Fruit fly (Drosophila melanogaster): Measurements from ENCODE around the gene Ada1-1.

Ada1-1 gene

DNA sequence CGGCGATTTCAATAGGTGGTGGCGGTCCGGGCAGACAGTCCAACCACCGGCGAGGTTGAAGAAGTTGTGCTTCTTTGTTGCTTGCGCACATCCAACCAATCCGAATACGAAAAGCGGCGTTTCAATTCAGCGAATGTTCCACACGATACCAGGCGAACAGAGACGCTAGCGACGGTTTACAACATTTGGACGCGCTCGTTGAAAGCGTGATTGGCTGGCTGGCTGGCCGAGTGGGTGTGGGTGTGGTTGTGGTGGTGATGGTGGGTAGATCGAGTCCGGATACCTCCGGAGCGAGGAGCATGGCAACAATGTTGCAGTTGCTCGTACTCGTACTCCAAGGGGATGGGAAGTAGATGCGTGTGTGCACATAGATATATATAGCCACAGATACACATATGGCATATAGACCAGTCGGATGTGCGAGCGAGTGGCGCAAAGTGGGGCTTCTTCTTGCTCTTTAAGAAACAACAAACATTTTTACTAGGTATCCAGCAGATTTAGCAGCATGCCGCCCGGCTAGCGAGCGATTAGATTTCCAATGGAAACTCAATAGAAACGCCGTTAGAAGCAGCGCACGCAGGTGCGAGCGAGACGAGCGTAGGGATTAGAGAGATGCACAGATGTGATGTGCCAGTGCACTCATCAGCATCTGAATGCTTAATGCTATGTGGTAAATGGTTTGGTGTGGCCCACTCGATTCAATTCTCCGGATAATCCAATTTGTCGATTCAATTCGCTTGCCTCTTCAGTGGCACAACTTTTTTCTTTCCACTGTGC lies 13.7 kb downstream of the Ada1-1 start:
- peak in 1 of 2 experiments; percentile 54 for TF ChIP-seq EcR (GFP tag; optimal IDR thresholded peaks at IDR 0.05)
- no peak for TF ChIP-seq Dll (optimal IDR thresholded peaks at IDR 0.05)

DNA sequence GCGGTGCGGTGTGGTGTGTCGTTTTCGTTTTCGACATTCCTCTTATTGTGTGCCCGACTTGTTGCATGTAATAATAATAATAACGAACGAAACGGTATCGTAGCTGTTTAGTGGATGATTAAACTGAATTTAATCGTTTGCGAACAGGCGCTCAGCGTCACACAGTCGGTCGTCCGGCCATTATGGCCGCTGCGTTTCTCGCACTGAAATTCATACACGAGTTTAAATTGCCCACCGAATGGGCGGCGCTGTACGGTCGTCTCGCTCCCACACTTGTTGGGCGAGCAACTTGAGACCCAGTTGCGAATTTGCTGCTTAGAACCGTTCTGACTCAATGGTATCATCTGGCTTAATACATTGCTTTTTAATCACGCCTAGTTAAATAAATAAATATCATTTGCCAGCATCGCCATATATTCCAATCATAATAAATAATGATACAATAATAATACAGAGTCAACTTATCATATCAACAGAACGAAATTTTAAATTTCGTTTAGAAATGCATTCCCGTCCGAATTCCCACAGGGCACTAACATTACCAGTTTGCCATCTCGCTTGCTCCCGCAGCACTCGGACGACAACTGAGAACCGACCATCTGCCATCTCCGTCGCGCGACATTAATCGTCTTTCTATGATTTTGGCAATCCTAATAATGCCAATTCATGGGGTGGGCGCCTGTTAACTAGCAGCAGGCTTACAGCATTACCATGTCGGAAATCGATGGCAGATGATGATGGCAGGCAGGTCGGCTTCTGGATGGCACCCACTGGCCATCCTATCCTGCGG lies 14.5 kb downstream of the Ada1-1 start:
- TF ChIP-seq psq (optimal IDR thresholded peaks at IDR 0.05) (no peak), Dll (optimal IDR thresholded peaks at IDR 0.05) (peak; percentile 65), EcR (GFP tag; optimal IDR thresholded peaks at IDR 0.05) (no peak), usp (GFP tag; optimal IDR thresholded peaks at IDR 0.05) (no peak), CG8478 (optimal IDR thresholded peaks at IDR 0.05) (peak; percentile 79), pan (optimal IDR thresholded peaks at IDR 0.05) (no peak)

DNA sequence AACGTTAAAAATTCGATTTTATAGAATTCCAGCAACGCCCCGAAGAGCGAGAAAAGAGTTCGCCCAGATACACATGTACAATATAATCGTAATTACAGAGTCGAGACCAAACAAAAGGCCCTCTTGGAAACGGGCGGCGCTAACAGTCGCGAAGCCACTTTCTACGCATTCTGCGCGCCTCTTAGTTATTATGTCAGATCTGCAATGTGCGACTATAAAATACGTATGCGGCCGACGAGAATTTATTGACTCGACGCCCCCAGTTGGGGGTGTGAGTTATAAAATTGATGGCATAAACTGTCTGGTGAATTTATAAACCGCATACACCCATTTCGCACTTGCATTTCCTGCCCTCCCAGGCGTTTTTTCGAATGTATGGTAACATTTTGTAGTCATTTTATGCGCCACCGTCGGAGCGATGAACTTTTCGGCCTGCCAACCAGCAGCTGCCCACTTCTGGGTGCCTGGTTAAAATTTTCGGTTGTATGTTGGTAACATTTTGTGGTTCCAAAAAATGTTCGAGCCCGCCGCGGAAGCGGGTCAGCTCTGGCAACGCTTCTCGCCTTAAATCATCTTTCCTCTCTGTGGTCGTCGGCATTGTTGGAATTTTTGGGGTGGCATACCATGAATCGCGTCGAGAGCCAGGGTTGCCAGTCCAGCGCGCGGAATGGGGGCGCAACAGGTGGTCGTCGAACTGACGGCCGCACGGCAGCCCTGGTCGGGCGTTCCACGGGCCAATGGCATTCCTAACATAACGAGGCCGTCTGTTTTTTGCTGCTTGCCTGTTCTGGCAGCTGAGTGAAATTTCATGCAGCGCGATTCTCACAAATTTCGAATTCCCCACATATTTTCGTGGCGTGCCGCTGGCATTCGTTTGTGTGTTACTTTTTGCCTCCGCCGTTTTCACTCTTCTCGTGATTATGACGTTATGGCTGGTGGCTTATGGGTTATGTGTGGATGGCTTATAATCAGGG lies 15.4 kb downstream of the Ada1-1 start:
- TF ChIP-seq pan (optimal IDR thresholded peaks at IDR 0.05) (no peak), EcR (GFP tag; optimal IDR thresholded peaks at IDR 0.05) (peak; percentile 96 to 98), Dll (optimal IDR thresholded peaks at IDR 0.05) (peak; percentile 42)

DNA sequence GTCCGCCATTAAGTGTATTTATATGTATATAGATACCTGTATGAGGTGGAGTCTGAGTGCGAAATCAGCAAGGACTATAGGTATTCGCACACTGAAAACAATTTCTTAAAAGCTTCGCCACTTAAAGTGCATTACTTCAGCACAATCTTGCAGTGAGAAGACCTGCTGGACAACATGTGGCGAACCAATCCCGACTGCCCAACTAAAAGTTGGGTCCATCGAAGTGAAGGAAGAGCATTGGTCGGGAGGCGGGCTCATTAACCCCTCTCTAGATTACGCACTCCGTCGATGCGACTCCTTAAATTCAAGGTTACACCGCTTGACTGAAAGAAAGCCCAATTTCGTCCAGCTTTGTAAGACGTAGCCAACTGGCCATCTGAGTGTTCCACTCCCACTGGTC lies 16.6 kb downstream of the Ada1-1 start:
- TF ChIP-seq CG8478 (optimal IDR thresholded peaks at IDR 0.05): no peak
- TF ChIP-seq EcR (GFP tag; optimal IDR thresholded peaks at IDR 0.05): peak in 1 of 2 experiments; percentile 52

DNA sequence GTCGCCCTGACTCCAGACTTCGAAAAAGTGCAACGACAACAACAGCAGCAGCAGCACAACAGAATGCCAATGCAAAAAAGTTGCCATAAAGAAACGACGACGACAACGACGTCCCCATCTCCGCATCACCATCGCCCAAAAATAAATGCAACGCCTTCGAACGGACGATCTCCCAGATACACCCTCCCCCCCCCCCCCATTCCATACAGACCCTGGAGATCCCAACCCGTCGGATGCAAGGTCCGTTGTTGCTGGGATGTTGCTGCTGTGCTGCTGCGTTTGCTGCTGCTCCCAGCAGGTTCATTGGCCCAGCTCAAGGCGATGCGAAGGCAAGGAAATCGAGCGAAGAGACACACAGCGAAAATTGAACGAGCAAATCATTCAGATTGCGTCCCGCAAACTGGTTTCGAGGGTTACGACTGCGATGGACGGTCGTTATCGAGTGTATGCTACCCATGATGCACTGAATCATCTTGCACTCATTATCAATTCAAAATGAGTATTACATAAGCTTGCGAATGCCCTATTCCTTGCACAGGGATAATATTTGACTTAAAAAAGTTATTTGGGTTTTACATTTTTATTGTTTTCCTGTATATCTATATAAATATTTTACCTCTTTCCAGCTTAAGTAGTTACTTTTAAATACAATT lies 17.3 kb downstream of the Ada1-1 start:
- no peak for TF ChIP-seq psq (optimal IDR thresholded peaks at IDR 0.05)
- peak in 1 of 2 experiments; percentile 97 for TF ChIP-seq EcR (GFP tag; optimal IDR thresholded peaks at IDR 0.05)
- no peak for TF ChIP-seq CG8478 (optimal IDR thresholded peaks at IDR 0.05)
- no peak for TF ChIP-seq pan (optimal IDR thresholded peaks at IDR 0.05)
- TF ChIP-seq usp (GFP tag; optimal IDR thresholded peaks at IDR 0.05): no peak
- no peak for TF ChIP-seq Dll (optimal IDR thresholded peaks at IDR 0.05)

DNA sequence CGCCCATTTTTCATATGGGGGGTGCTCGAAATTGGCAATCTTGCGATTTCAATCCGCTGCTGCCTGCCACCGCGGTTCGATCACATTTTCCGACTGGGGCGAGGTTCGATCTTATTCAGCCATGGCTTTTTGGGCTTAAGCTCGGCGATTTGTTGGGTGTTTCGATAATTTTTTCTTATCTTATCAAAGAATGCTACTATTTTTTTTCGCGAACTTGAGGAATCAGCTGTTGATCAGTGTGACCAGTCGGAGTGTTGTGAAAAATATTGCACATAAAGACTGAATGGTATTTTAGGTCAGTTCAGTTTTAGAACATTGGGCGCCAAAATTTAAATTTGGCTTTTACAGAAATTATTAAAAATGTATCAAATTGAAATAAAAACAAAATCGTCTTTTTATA lies 24.1 kb downstream of the Ada1-1 start, which contains the start of gene Wdr81:
Gene Wdr81, minus strand, starts transcription at position 226 of the 400 bp plus-strand sequence.
- TF ChIP-seq pan (optimal IDR thresholded peaks at IDR 0.05) (no peak), usp (GFP tag; optimal IDR thresholded peaks at IDR 0.05) (no peak), psq (optimal IDR thresholded peaks at IDR 0.05) (no peak), EcR (GFP tag; optimal IDR thresholded peaks at IDR 0.05) (no peak), Dll (optimal IDR thresholded peaks at IDR 0.05) (no peak), CG8478 (optimal IDR thresholded peaks at IDR 0.05) (no peak)

DNA sequence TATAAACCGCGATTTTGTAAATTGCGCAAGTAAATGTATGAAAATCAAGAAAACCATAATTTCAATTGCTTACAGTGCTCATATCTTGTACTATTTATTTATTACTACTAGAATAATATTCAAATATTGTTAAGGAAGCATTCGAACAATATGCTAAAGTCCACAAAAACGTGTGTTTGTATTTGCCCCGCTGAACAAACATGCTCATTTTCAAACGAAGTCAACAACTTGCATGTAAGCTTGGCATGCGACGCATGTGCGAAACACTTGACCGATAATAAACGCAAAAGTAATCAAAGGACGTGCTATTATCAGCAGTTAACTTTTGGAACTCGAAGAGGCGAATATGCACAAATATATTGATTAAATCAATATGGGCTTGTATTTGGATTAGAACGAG lies 24.6 kb downstream of the Ada1-1 start:
- TF ChIP-seq Dll (optimal IDR thresholded peaks at IDR 0.05) (no peak), psq (optimal IDR thresholded peaks at IDR 0.05) (no peak), pan (optimal IDR thresholded peaks at IDR 0.05) (no peak), EcR (GFP tag; optimal IDR thresholded peaks at IDR 0.05) (no peak), CG8478 (optimal IDR thresholded peaks at IDR 0.05) (no peak), usp (GFP tag; optimal IDR thresholded peaks at IDR 0.05) (no peak)

DNA sequence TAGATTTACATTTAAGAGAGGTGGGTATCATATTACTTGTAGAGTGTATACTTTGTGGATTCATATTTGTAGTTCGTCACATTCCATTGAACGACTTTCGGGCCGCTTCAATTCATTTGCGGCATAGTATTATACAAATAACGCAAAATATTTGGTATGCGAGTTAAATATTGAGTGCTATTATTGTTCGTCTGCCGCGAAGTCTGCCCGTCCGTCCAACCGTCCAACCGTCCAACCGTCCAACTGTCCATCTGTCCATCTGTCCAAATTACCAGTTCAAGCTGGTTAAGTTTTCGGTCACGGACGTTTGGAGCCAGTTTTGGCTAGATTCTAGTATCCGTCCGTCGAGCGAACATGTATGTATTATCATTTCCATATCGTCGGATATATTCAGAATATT lies 27.5 kb downstream of the Ada1-1 start:
- TF ChIP-seq EcR (GFP tag; optimal IDR thresholded peaks at IDR 0.05): no peak
- TF ChIP-seq Dll (optimal IDR thresholded peaks at IDR 0.05): no peak
- TF ChIP-seq CG8478 (optimal IDR thresholded peaks at IDR 0.05): no peak
- TF ChIP-seq psq (optimal IDR thresholded peaks at IDR 0.05): no peak
- no peak for TF ChIP-seq usp (GFP tag; optimal IDR thresholded peaks at IDR 0.05)
- no peak for TF ChIP-seq pan (optimal IDR thresholded peaks at IDR 0.05)

DNA sequence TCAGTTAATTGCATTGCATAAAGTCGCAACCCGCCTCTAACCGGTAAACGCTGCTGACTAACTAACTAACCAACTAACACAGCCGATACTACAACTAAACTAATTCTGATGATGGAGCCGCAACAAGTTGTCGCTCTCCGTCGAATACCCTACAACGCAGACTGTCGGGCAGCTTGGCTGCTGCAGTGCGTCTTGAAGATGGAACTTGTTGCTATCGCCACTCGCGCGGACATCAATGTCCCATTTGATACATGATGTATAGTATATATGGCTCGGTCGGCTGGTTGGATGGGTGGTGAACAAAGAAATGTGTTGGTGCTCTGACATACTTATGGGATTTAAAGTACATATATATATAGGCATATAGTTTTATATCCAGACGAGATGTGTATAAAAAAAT lies 28.9 kb downstream of the Ada1-1 start:
- TF ChIP-seq Dll (optimal IDR thresholded peaks at IDR 0.05): no peak
- no peak for TF ChIP-seq usp (GFP tag; optimal IDR thresholded peaks at IDR 0.05)
- no peak for TF ChIP-seq EcR (GFP tag; optimal IDR thresholded peaks at IDR 0.05)
- no peak for TF ChIP-seq pan (optimal IDR thresholded peaks at IDR 0.05)
- TF ChIP-seq CG8478 (optimal IDR thresholded peaks at IDR 0.05): no peak
- no peak for TF ChIP-seq psq (optimal IDR thresholded peaks at IDR 0.05)

DNA sequence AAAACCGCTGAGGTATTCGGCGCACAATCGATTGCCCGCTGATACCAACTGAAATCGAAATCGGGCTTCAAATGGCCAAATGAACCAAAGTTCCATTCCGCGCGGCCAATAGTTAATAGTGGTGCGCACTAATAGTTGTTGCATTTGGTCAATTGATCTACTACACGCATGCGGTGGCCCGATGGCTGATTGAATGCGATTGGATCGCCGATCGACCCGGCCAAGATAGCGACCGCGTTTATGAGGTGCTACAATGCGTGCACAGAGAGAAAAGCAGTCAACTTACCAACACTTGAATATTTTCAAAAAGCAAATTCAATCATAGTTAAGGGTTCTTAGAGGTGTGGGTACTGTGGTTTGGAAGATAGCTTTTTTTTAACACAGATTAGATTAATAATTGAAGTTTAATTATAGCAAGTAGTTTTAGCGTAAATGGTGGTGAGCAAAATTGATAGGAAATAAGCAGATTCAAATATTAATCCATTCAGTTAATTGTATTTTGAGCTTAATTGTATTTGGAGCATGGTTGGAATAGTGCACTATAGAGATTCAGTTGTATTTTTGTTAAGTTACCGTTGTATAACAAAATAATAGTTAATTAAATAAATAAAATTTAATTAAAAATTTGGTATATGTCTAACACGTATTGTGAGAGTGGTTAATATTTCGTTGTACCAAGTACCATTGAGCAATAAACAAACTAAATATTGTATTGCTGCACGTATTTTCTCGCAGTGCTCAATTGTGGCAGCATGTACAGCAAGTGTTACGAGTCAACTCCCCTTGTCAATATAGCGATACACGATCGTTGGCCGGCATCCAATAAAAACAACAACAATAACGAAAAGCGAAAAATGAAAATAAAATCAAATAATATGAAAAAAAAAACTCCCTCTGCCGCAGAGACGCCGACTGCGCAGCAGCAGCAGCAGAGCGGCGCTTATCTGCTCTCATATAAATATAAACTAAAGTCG lies 30.1 kb downstream of the Ada1-1 start:
- TF ChIP-seq psq (optimal IDR thresholded peaks at IDR 0.05): no peak
- no peak for TF ChIP-seq pan (optimal IDR thresholded peaks at IDR 0.05)
- no peak for TF ChIP-seq EcR (GFP tag; optimal IDR thresholded peaks at IDR 0.05)
- no peak for TF ChIP-seq CG8478 (optimal IDR thresholded peaks at IDR 0.05)
- TF ChIP-seq Dll (optimal IDR thresholded peaks at IDR 0.05): no peak
- no peak for TF ChIP-seq usp (GFP tag; optimal IDR thresholded peaks at IDR 0.05)

Measured in whole organism.